Worm (Caenorhabditis elegans) whole organism, L3 larva: Measurements from ENCODE around the gene plc-2.
A peak's percentile ranks its signal among the peaks of the same experiment; 100 is the strongest.

ENCODE experiments used
- R02D3.7 ChIP-seq: fragments of 150-350 bp; optimal IDR thresholded peaks from 2 replicates; lab custom pipeline; 2014; ENCODE audit warnings: missing biosample characterization, missing genetic modification characterization
- ZK546.5 ChIP-seq: sonication (generic microtip); optimal IDR thresholded peaks from 2 replicates; lab custom pipeline; 2017; ENCODE audit warnings: missing biosample characterization, missing genetic modification characterization
- aly-2 ChIP-seq: fragments of 150-350 bp; optimal IDR thresholded peaks from 2 replicates; lab custom pipeline; 2014; ENCODE audit warnings: missing biosample characterization, missing genetic modification characterization
- ama-1 ChIP-seq: fragments of 150-350 bp; optimal IDR thresholded peaks from 2 replicates; lab custom pipeline; 2018
- ceh-16 ChIP-seq: sonication (generic microtip); optimal IDR thresholded peaks from 2 replicates; lab custom pipeline; 2017; ENCODE audit warnings: missing biosample characterization, missing genetic modification characterization
- ceh-28 ChIP-seq: fragments of 150-350 bp; optimal IDR thresholded peaks from 2 replicates; lab custom pipeline; 2014; ENCODE audit warnings: missing biosample characterization, missing genetic modification reagents, missing genetic modification characterization
- ceh-82 ChIP-seq: fragments of 150-350 bp; optimal IDR thresholded peaks from 2 replicates; lab custom pipeline; 2014; ENCODE audit warnings: missing biosample characterization, missing genetic modification characterization
- ceh-9 ChIP-seq: sonication (generic microtip); optimal IDR thresholded peaks from 2 replicates; lab custom pipeline; 2018; ENCODE audit warnings: missing biosample characterization, missing genetic modification characterization
- daf-12 ChIP-seq: fragments of 150-350 bp; optimal IDR thresholded peaks from 2 replicates; lab custom pipeline; 2014; ENCODE audit warnings: missing biosample characterization, missing genetic modification reagents, missing genetic modification characterization
- egl-27 ChIP-seq: sonication (generic microtip); optimal IDR thresholded peaks from 4 replicates; lab custom pipeline; 2017; ENCODE audit warnings: missing biosample characterization, missing genetic modification reagents, missing genetic modification characterization
- egl-5 ChIP-seq: fragments of 150-350 bp; optimal IDR thresholded peaks from 2 replicates; lab custom pipeline; 2017; ENCODE audit warnings: missing biosample characterization, missing genetic modification reagents, missing genetic modification characterization, inconsistent platforms
- elt-1 ChIP-seq: fragments of 150-350 bp; optimal IDR thresholded peaks from 2 replicates; lab custom pipeline; 2014; ENCODE audit warnings: missing biosample characterization, missing genetic modification characterization
- elt-2 ChIP-seq: sonication (generic microtip); optimal IDR thresholded peaks from 2 replicates; lab custom pipeline; 2016; ENCODE audit warnings: missing genetic modification reagents, mild to moderate bottlenecking, missing genetic modification characterization, missing compliant biosample characterization
- elt-3 ChIP-seq, 3 experiments: fragments of 150-350 bp in 1 of 3; sonication (generic microtip) in 2 of 3; optimal IDR thresholded peaks; 2 replicates in 2 of 3; 4 replicates in 1 of 3; lab custom pipeline; 2014 to 2017; ENCODE audit warnings: missing biosample characterization in 3 of 3, missing genetic modification characterization in 3 of 3
- eor-1 ChIP-seq, 2 experiments: fragments of 150-350 bp; optimal IDR thresholded peaks; 2 replicates each; lab custom pipeline; 2014 to 2018; ENCODE audit warnings: missing biosample characterization in 2 of 2, missing genetic modification characterization in 2 of 2
- fkh-10 ChIP-seq: sonication (generic microtip); optimal IDR thresholded peaks from 2 replicates; lab custom pipeline; 2017; ENCODE audit warnings: missing biosample characterization, missing genetic modification reagents, missing genetic modification characterization
- fkh-2 ChIP-seq: fragments of 150-350 bp; optimal IDR thresholded peaks from 2 replicates; lab custom pipeline; 2014; ENCODE audit warnings: missing biosample characterization, missing genetic modification reagents, missing genetic modification characterization
- fos-1 ChIP-seq: fragments of 150-350 bp; optimal IDR thresholded peaks from 2 replicates; lab custom pipeline; 2014; ENCODE audit warnings: missing biosample characterization, missing genetic modification characterization
- hmg-11 ChIP-seq: sonication (generic microtip); optimal IDR thresholded peaks from 2 replicates; lab custom pipeline; 2016; ENCODE audit warnings: missing genetic modification characterization, missing compliant biosample characterization
- jun-1 ChIP-seq: fragments of 150-350 bp; optimal IDR thresholded peaks from 2 replicates; lab custom pipeline; 2014; ENCODE audit warnings: missing biosample characterization, missing genetic modification reagents, missing genetic modification characterization
- lin-15B ChIP-seq: fragments of 150-350 bp; optimal IDR thresholded peaks from 2 replicates; lab custom pipeline; 2014; ENCODE audit warnings: missing biosample characterization, missing genetic modification characterization
- lin-39 ChIP-seq: fragments of 150-350 bp; optimal IDR thresholded peaks from 2 replicates; lab custom pipeline; 2018; ENCODE audit warnings: missing biosample characterization, missing genetic modification reagents, missing genetic modification characterization
- lsy-12 ChIP-seq: sonication (generic microtip); optimal IDR thresholded peaks from 2 replicates; lab custom pipeline; 2016; ENCODE audit warnings: mild to moderate bottlenecking, missing genetic modification characterization, missing compliant biosample characterization
- mdl-1 ChIP-seq: fragments of 150-350 bp; optimal IDR thresholded peaks from 2 replicates; lab custom pipeline; 2014; ENCODE audit warnings: missing biosample characterization, missing genetic modification characterization
- mml-1 ChIP-seq: fragments of 150-350 bp; sonication (generic microtip); optimal IDR thresholded peaks from 3 replicates; lab custom pipeline; 2014; ENCODE audit warnings: missing biosample characterization, missing genetic modification characterization
- nfya-1 ChIP-seq: sonication (generic microtip); optimal IDR thresholded peaks from 2 replicates; lab custom pipeline; 2017; ENCODE audit warnings: missing genetic modification characterization, mild to moderate bottlenecking, missing compliant biosample characterization, antibody characterized with exemption, moderate library complexity; ENCODE audit not compliant: insufficient read depth
- nhr-11 ChIP-seq: fragments of 150-350 bp; optimal IDR thresholded peaks from 2 replicates; lab custom pipeline; 2014; ENCODE audit warnings: missing biosample characterization, missing genetic modification characterization
- nhr-12 ChIP-seq: fragments of 150-350 bp; optimal IDR thresholded peaks from 2 replicates; lab custom pipeline; 2014; ENCODE audit warnings: missing biosample characterization, missing genetic modification characterization
- nhr-23 ChIP-seq: fragments of 150-350 bp; optimal IDR thresholded peaks from 2 replicates; lab custom pipeline; 2014; ENCODE audit warnings: missing biosample characterization, missing genetic modification reagents, missing genetic modification characterization
- nhr-237 ChIP-seq: fragments of 150-350 bp; optimal IDR thresholded peaks from 2 replicates; lab custom pipeline; 2014; ENCODE audit warnings: missing biosample characterization, missing genetic modification characterization
- nhr-25 ChIP-seq: sonication (generic microtip); optimal IDR thresholded peaks from 2 replicates; lab custom pipeline; 2017; ENCODE audit warnings: missing biosample characterization, missing genetic modification characterization
- nhr-28 ChIP-seq: fragments of 150-350 bp; optimal IDR thresholded peaks from 2 replicates; lab custom pipeline; 2014; ENCODE audit warnings: missing biosample characterization, missing genetic modification characterization
- nhr-43 ChIP-seq: sonication (generic microtip); optimal IDR thresholded peaks from 2 replicates; lab custom pipeline; 2016; ENCODE audit warnings: mild to moderate bottlenecking, missing genetic modification characterization, missing compliant biosample characterization; ENCODE audit not compliant: poor library complexity, severe bottlenecking
- nhr-67 ChIP-seq: fragments of 150-350 bp; optimal IDR thresholded peaks from 2 replicates; lab custom pipeline; 2014; ENCODE audit warnings: missing biosample characterization, missing genetic modification characterization
- nhr-76 ChIP-seq: fragments of 150-350 bp; sonication (generic microtip); optimal IDR thresholded peaks from 5 replicates; lab custom pipeline; 2014; ENCODE audit warnings: missing biosample characterization, missing genetic modification characterization
- nhr-77 ChIP-seq: fragments of 150-350 bp; optimal IDR thresholded peaks from 2 replicates; lab custom pipeline; 2014; ENCODE audit warnings: missing biosample characterization, missing genetic modification characterization
- pha-4 ChIP-seq: fragments of 150-350 bp; optimal IDR thresholded peaks from 2 replicates; lab custom pipeline; 2014; ENCODE audit warnings: missing biosample characterization, missing genetic modification reagents, missing genetic modification characterization
- pqm-1 ChIP-seq: fragments of 150-350 bp; optimal IDR thresholded peaks from 2 replicates; lab custom pipeline; 2017; ENCODE audit warnings: missing biosample characterization, missing genetic modification characterization, inconsistent platforms
- sea-2 ChIP-seq: fragments of 150-350 bp; sonication (generic microtip); optimal IDR thresholded peaks from 4 replicates; lab custom pipeline; 2014; ENCODE audit warnings: missing biosample characterization, missing genetic modification reagents, missing genetic modification characterization
- skn-1 ChIP-seq: fragments of 150-350 bp; optimal IDR thresholded peaks from 2 replicates; lab custom pipeline; 2014; ENCODE audit warnings: missing biosample characterization, missing genetic modification characterization
- snpc-4 ChIP-seq: fragments of 150-350 bp; optimal IDR thresholded peaks from 2 replicates; lab custom pipeline; 2014; ENCODE audit warnings: missing biosample characterization, missing genetic modification characterization
- tbx-2 ChIP-seq: sonication (generic microtip); optimal IDR thresholded peaks from 2 replicates; lab custom pipeline; 2016; ENCODE audit warnings: mild to moderate bottlenecking, missing genetic modification characterization, missing compliant biosample characterization
- unc-39 ChIP-seq: sonication (generic microtip); optimal IDR thresholded peaks from 4 replicates; lab custom pipeline; 2017; ENCODE audit warnings: missing biosample characterization, missing genetic modification characterization
- unc-62 ChIP-seq: fragments of 150-350 bp; sonication (generic microtip); optimal IDR thresholded peaks from 4 replicates; lab custom pipeline; 2014; ENCODE audit warnings: missing biosample characterization, missing genetic modification reagents, missing genetic modification characterization
- zag-1 ChIP-seq: fragments of 150-350 bp; optimal IDR thresholded peaks from 2 replicates; lab custom pipeline; 2014; ENCODE audit warnings: missing biosample characterization, missing genetic modification characterization
- ztf-11 ChIP-seq: fragments of 150-350 bp; optimal IDR thresholded peaks from 2 replicates; lab custom pipeline; 2014; ENCODE audit warnings: missing biosample characterization, missing genetic modification characterization
- ztf-4 ChIP-seq: fragments of 150-350 bp; optimal IDR thresholded peaks from 2 replicates; lab custom pipeline; 2014; ENCODE audit warnings: missing biosample characterization, missing genetic modification characterization

Gene plc-2

DNA sequence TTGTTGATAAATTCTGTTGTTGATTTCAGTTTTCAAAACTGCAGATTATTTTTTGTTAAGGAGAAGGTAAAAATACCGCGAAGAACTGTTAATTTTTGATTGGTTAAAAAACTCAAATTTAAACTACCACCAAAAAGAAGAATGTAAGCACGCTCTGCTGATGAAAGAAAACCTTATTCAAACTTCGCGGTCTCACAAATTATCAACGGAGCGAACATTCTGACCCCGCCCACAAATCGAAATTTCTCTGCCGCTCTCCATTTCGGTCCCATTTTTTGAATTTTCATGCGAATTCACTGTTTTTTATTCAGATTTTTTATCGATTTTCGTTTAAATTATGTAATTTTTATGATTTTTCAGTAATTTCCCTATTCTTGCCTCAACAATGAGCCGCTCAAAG, 2.8 kb upstream of the plc-2 start, which contains the start of gene cyn-3:
TSS of gene cyn-3 (plus strand) at position 361 of the 400 bp plus-strand sequence.
- TF ChIP-seq lsy-12 (tag; lab: Kevin White, UChicago) (peak; percentile 63), nhr-12 (no peak), lin-39 (tag; lab: Kevin White, UChicago) (peak; percentile 71), egl-5 (tag; lab: Kevin White, UChicago) (peak; percentile 70), egl-27 (tag; lab: Kevin White, UChicago) (peak; percentile 38), nhr-237 (tag; lab: Kevin White, UChicago) (no peak), daf-12 (tag; lab: Kevin White, UChicago) (no peak), nhr-43 (tag; lab: Kevin White, UChicago) (peak; percentile 80), jun-1 (peak; percentile 73), elt-1 (tag; lab: Kevin White, UChicago) (peak; percentile 58), ceh-28 (peak; percentile 79), elt-2 (tag; lab: Kevin White, UChicago) (peak; percentile 55), tbx-2 (tag; lab: Kevin White, UChicago) (peak; percentile 23), nhr-23 (tag; lab: Kevin White, UChicago) (peak; percentile 97), ama-1 (lab: Kevin White, UChicago) (peak; percentile 69), pha-4 (tag; lab: Kevin White, UChicago) (peak; percentile 98), sea-2 (no peak), fkh-10 (GFP tag; lab: Kevin White, UChicago) (peak; percentile 35), unc-39 (no peak), skn-1 (tag; lab: Kevin White, UChicago) (peak; percentile 91), ztf-4 (tag; lab: Kevin White, UChicago) (no peak), hmg-11 (peak; percentile 65), snpc-4 (peak; percentile 86), mdl-1 (no peak), nhr-25 (tag; lab: Kevin White, UChicago) (peak; percentile 86), R02D3.7 (tag; lab: Kevin White, UChicago) (peak; percentile 77), nhr-67 (tag; lab: Kevin White, UChicago) (no peak), eor-1 (tag; optimal IDR thresholded peaks at IDR 0.05; lab: Kevin White, UChicago) (no peak), ceh-16 (tag; lab: Kevin White, UChicago) (no peak), lin-15B (tag; lab: Kevin White, UChicago) (peak; percentile 98), pqm-1 (peak; percentile 58), nfya-1 (tag; lab: Kevin White, UChicago) (peak; percentile 93)

DNA sequence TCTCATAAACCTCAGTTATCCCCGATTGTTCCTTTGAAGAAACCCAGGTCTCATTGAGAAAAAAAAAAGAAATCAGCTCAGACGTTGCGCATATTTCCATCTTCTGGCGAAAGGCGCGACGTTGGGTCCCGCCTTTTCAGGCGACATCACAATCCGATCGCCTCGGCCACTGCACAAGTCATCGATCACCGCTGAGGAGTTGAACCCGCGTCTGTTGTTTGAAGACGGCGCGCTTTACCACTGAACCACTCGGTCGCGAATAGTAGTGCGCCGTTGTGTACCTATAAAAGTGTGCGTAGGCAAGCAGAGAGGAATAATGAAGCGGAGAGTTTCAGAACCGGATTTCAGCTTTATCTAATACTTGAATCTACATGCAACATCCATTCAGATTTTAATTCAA, 1.5 kb upstream of the plc-2 start, which contains the start of gene Y75B12B.11:
TSS of gene Y75B12B.11 (plus strand) at position 394 of the 400 bp plus-strand sequence.
- TF ChIP-seq nhr-11, result no peak
- TF ChIP-seq ceh-16 (tag; lab: Kevin White, UChicago), result no peak
- peak; percentile 45 for TF ChIP-seq nhr-23 (tag; lab: Kevin White, UChicago)
- no peak for TF ChIP-seq fkh-2 (tag; lab: Kevin White, UChicago)
- peak; percentile 82 for TF ChIP-seq tbx-2 (tag; lab: Kevin White, UChicago)
- TF ChIP-seq egl-5 (tag; lab: Kevin White, UChicago), result no peak
- TF ChIP-seq lin-39 (tag; lab: Kevin White, UChicago), result peak; percentile 76
- peak; percentile 84 for TF ChIP-seq nhr-25 (tag; lab: Kevin White, UChicago)
- TF ChIP-seq unc-62 (GFP tag; lab: Kevin White, UChicago), result no peak
- TF ChIP-seq skn-1 (tag; lab: Kevin White, UChicago), result peak; percentile 81
- peak; percentile 76 for TF ChIP-seq hmg-11
- TF ChIP-seq ZK546.5 (tag; lab: Kevin White, UChicago), result no peak
- no peak for TF ChIP-seq zag-1 (tag; lab: Kevin White, UChicago)
- peak; percentile 74 for TF ChIP-seq pha-4 (tag; lab: Kevin White, UChicago)
- peak; percentile 40 for TF ChIP-seq jun-1
- TF ChIP-seq unc-39, result no peak
- TF ChIP-seq pqm-1, result peak; percentile 42
- TF ChIP-seq nhr-76 (tag; lab: Kevin White, UChicago), result no peak
- no peak for TF ChIP-seq egl-27 (tag; lab: Kevin White, UChicago)
- no peak for TF ChIP-seq mml-1 (tag; lab: Kevin White, UChicago)
- no peak for TF ChIP-seq fkh-10 (GFP tag; lab: Kevin White, UChicago)
- peak; percentile 94 for TF ChIP-seq ama-1 (lab: Kevin White, UChicago)
- TF ChIP-seq nhr-28, result no peak
- TF ChIP-seq ceh-28, result no peak
- no peak for TF ChIP-seq snpc-4
- TF ChIP-seq nhr-12, result no peak
- no peak for TF ChIP-seq ceh-9 (tag; lab: Kevin White, UChicago)
- TF ChIP-seq nhr-67 (tag; lab: Kevin White, UChicago), result no peak
- no peak for TF ChIP-seq sea-2
- peak; percentile 71 for TF ChIP-seq nfya-1 (tag; lab: Kevin White, UChicago)
- peak; percentile 87 for TF ChIP-seq lsy-12 (tag; lab: Kevin White, UChicago)
- peak; percentile 34 for TF ChIP-seq nhr-77 (tag; lab: Kevin White, UChicago)
- TF ChIP-seq aly-2, result peak; percentile 45
- no peak for TF ChIP-seq elt-1 (tag; lab: Kevin White, UChicago)
- peak; percentile 72 for TF ChIP-seq ztf-4 (tag; lab: Kevin White, UChicago)
- no peak for TF ChIP-seq elt-3 (tag; optimal IDR thresholded peaks at IDR 0.05; lab: Kevin White, UChicago)
- no peak for TF ChIP-seq eor-1 (tag; optimal IDR thresholded peaks at IDR 0.05; lab: Kevin White, UChicago)
- TF ChIP-seq R02D3.7 (tag; lab: Kevin White, UChicago), result no peak
- TF ChIP-seq fos-1 (tag; lab: Kevin White, UChicago), result peak; percentile 61
- TF ChIP-seq ceh-82 (tag; lab: Kevin White, UChicago), result peak; percentile 10
- TF ChIP-seq nhr-43 (tag; lab: Kevin White, UChicago), result peak; percentile 75
- TF ChIP-seq ztf-11, result no peak
- no peak for TF ChIP-seq mdl-1
- TF ChIP-seq daf-12 (tag; lab: Kevin White, UChicago), result no peak
- TF ChIP-seq lin-15B (tag; lab: Kevin White, UChicago), result peak; percentile 54
